Fruit fly (Drosophila melanogaster): ENCODE data around the gene Invadolysin.

The Invadolysin gene

DNA sequence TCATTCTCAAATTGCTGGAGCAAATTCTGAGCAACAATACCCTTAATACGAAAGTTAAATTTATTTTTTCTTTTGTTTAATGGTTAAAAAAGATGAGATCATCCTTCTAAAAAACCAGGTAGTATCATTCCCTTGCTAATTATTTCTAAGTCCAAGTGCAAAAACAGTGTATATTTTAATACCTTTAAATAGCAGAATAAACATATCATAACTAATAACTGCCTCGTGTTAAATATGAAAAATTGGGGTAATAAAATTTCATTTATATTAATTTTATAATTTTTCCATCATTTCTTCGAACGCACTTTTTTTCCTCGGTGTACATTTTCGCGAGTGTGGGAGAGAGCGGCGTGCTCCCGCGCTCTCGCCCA lies 32.7 kb upstream of the Invadolysin start:
- peak; percentile 12 for TF ChIP-seq CG15710 (tag; optimal IDR thresholded peaks at IDR 0.05)
- TF ChIP-seq Pif1A (GFP tag; optimal IDR thresholded peaks at IDR 0.05), result no peak
- peak; percentile 56 for TF ChIP-seq CG8301 (tag; optimal IDR thresholded peaks at IDR 0.05)
- no peak; the same call in 1 of the 2 replicates for TF ChIP-seq CG12605 (GFP tag; IDR thresholded peaks at IDR 0.05)
- TF ChIP-seq CG13204 (GFP tag; optimal IDR thresholded peaks at IDR 0.05), result no peak
- TF ChIP-seq D1 (tag; optimal IDR thresholded peaks at IDR 0.05), result peak; percentile 36
- no peak for TF ChIP-seq EcR (GFP tag; optimal IDR thresholded peaks at IDR 0.05)
- TF ChIP-seq CG8159 (tag; optimal IDR thresholded peaks at IDR 0.05), result peak; percentile 44
- no peak for TF ChIP-seq CG10348 (GFP tag; IDR thresholded peaks at IDR 0.05)
- no peak; the same call in 1 of the 2 replicates for TF ChIP-seq Ets98B (GFP tag; IDR thresholded peaks at IDR 0.05)
- TF ChIP-seq CG32121 (GFP tag; IDR thresholded peaks at IDR 0.05), result peak; percentile 30; the same call in 1 of the 2 replicates
- TF ChIP-seq CG14655 (GFP tag; optimal IDR thresholded peaks at IDR 0.05), result peak; percentile 60
- no peak; the same call in 2 of the 3 replicates for TF ChIP-seq fd96Ca (GFP tag; IDR thresholded peaks at IDR 0.05)
- peak; percentile 38; the same call in 1 of the 3 replicates for TF ChIP-seq CG4496 (GFP tag; IDR thresholded peaks at IDR 0.05)
- no peak for TF ChIP-seq Pif1B (GFP tag; optimal IDR thresholded peaks at IDR 0.05)
- TF ChIP-seq CG17806 (tag; optimal IDR thresholded peaks at IDR 0.05), result no peak
- peak; percentile 11 for TF ChIP-seq CG9948 (tag; optimal IDR thresholded peaks at IDR 0.05)
- no peak for TF ChIP-seq gl (tag; optimal IDR thresholded peaks at IDR 0.05)
- TF ChIP-seq rn (GFP tag; IDR thresholded peaks at IDR 0.05), result no peak
- no peak for TF ChIP-seq CG34367 (tag; optimal IDR thresholded peaks at IDR 0.05)
- TF ChIP-seq Snoo (tag; optimal IDR thresholded peaks at IDR 0.05), result peak; percentile 11

DNA sequence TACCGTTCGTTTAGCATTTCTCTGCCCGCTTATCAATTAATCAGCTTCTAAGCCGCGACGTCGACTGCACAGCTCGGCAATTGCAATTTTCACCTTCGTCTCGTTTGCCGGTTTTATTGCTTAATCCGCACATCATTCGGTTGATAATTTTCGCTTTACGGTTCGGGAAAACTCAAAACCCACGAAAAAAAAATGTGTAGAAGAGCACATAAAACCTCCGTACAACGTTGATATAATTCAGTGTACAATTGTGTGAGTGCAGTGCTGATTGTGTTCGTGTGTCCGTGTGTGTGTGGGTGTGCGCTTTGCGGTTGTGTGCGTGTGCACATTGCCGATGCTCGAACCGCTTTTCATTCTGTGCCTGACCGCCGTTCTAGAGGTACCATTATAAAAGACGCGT lies 32.3 kb upstream of the Invadolysin start, which contains the start of gene CAH7:
Gene CAH7 (plus strand): TSS at position 43 of the 400 bp plus-strand sequence.
- no peak for TF ChIP-seq CG15710 (tag; optimal IDR thresholded peaks at IDR 0.05)
- no peak for TF ChIP-seq CG4496 (GFP tag; IDR thresholded peaks at IDR 0.05)
- TF ChIP-seq CG13204 (GFP tag; optimal IDR thresholded peaks at IDR 0.05), result peak; percentile 5
- peak; percentile 60; the same call in 2 of the 3 replicates for TF ChIP-seq fd96Ca (GFP tag; IDR thresholded peaks at IDR 0.05)

DNA sequence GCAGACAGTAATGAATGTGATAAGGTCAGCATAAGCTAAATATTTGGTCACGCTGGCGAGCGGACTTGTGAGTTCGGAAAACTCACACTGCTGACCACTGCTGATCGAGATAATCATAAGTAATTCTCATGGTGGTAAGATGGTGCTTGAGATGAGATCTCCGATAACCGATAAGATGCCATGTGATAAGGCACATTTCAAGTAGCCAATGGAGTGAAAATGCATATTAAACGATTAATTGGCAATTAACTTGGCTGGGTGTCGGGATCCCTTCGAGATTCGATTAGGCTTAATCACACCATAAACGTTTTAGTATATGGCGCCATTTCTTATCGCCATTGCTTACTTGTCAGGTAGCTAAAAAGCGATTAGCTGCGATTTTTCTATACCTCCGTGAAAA lies 30.7 kb upstream of the Invadolysin start:
- TF ChIP-seq rn (GFP tag; IDR thresholded peaks at IDR 0.05), result no peak

DNA sequence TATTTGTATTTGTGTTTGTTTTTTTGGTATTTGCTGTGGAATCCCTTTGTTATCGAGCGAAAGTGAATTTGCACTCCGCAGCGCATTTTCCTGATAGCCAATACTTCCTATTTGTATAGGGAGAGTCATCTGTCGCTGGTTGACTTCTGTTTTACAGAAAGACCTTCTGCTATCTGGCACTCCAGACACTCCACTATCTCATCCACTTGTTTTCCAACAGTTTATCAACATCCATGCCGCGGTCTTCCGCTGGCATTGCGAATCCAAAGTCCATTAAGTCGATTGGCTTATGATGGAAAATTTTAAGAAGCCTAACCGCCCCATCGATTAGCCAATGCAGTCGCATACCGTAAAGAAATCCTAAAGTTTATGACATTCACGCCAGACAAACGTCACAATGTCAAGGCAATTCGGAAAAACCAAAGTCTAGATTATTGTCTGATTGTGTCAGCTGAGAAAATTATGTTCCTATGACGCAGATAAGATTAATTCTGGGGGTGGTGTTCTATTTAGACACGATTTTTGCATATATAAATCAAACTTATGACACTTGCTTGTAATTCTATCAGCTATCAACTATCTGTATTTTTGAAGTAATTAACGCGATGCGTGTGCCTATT lies 29.4 kb upstream of the Invadolysin start:
- no peak for TF ChIP-seq Pif1B (GFP tag; optimal IDR thresholded peaks at IDR 0.05)
- no peak for TF ChIP-seq rn (GFP tag; IDR thresholded peaks at IDR 0.05)
- TF ChIP-seq CG12605 (GFP tag; IDR thresholded peaks at IDR 0.05), result no peak
- no peak for TF ChIP-seq CG9948 (tag; optimal IDR thresholded peaks at IDR 0.05)
- TF ChIP-seq CG4496 (GFP tag; IDR thresholded peaks at IDR 0.05), result no peak; the same call in 2 of the 3 replicates
- no peak for TF ChIP-seq CG8301 (tag; optimal IDR thresholded peaks at IDR 0.05)
- no peak for TF ChIP-seq CG13204 (GFP tag; optimal IDR thresholded peaks at IDR 0.05)
- no peak for TF ChIP-seq D1 (tag; optimal IDR thresholded peaks at IDR 0.05)
- no peak for TF ChIP-seq Ets98B (GFP tag; IDR thresholded peaks at IDR 0.05)
- no peak for TF ChIP-seq Snoo (tag; optimal IDR thresholded peaks at IDR 0.05)
- TF ChIP-seq CG17806 (tag; optimal IDR thresholded peaks at IDR 0.05), result no peak
- peak; percentile 42 for TF ChIP-seq gl (tag; optimal IDR thresholded peaks at IDR 0.05)
- TF ChIP-seq CG32121 (GFP tag; IDR thresholded peaks at IDR 0.05), result no peak
- no peak for TF ChIP-seq fd96Ca (GFP tag; IDR thresholded peaks at IDR 0.05)
- TF ChIP-seq CG10348 (GFP tag; IDR thresholded peaks at IDR 0.05), result no peak
- TF ChIP-seq CG8159 (tag; optimal IDR thresholded peaks at IDR 0.05), result peak; percentile 13
- no peak for TF ChIP-seq CG34367 (tag; optimal IDR thresholded peaks at IDR 0.05)
- TF ChIP-seq CG15710 (tag; optimal IDR thresholded peaks at IDR 0.05), result no peak
- peak; percentile 30 for TF ChIP-seq EcR (GFP tag; optimal IDR thresholded peaks at IDR 0.05)
- peak; percentile 40 for TF ChIP-seq CG14655 (GFP tag; optimal IDR thresholded peaks at IDR 0.05)
- peak; percentile 24 for TF ChIP-seq Pif1A (GFP tag; optimal IDR thresholded peaks at IDR 0.05)

DNA sequence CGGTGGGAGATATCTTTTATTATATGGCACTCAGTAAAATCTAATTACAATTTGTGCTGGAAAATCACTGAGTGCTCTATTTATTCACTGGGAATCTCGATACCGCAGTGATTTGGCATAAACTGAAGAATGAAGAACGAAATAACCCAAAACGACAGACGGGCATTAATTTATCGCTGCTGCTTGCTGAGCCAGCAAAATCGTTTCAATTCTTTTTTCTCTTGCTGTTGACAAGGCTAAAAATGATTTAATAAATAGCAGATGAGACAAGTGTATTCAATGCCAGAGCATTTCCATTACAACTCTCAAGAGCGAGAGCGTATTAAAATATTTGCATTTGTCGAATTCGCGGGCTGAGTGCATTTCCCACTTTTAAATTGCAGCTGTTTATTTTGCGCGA lies 28.7 kb upstream of the Invadolysin start:
- no peak for TF ChIP-seq Pif1B (GFP tag; optimal IDR thresholded peaks at IDR 0.05)

DNA sequence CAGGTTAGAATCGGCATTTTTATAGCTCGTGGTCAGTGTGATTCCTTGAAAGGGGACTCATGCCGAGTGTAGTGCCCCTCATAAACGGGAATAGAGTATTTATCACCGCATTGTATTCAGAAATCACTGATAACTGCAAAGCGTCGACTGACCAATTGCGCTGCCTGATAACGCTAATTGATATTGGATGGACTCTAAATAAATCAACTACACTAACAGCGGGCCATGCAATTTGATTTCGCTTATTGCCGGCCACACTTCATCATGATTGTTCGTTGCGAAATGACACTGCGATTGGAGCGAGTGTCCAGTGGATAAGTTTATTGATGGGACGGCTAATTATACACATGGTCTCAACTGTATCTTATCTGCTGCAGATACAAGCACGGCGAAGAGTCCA lies 24.9 kb upstream of the Invadolysin start:
- TF ChIP-seq Pif1A (GFP tag; optimal IDR thresholded peaks at IDR 0.05), result no peak

DNA sequence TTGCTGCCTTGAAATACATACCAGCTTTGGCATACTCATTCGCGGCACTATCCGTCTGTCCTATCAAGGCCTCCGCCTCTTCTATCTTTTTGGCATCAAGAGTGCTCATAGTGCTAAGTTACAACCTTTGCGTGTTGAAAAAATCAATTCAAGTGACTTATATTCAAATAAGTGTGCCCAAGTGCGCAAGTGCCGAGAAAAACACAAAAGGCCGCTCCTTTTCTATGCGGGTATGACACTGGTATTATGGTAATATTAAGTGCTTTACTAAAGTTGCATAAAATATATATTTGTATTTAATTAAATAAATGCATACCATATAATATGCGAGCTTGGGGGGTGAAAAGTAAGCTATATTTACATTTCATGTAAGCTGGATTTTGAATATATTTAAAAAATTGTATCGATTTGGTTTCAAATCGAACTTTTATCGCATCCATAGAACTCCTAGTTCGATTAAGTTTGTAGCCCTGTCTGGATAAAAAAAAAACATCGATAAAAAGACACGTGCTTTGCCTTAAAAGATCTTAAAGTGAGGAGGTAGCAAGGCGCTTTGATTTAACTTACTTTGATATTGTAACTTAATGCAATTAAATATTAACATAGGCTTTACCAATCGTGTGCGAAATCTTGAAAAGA lies 23.1 kb upstream of the Invadolysin start, which contains the start of the genes gammaSnap2 and ATPsynepsilonL:
Gene gammaSnap2 (minus strand): TSS at position 135 of the 639 bp plus-strand sequence.
Gene ATPsynepsilonL (plus strand): TSS at position 508 of the 639 bp plus-strand sequence.
- TF ChIP-seq Ets98B (GFP tag; IDR thresholded peaks at IDR 0.05) (no peak), CG17806 (tag; optimal IDR thresholded peaks at IDR 0.05) (peak; percentile 18), CG13204 (GFP tag; optimal IDR thresholded peaks at IDR 0.05) (no peak), CG14655 (GFP tag; optimal IDR thresholded peaks at IDR 0.05) (no peak)
